Worm (Caenorhabditis elegans): Measurements from ENCODE around the gene str-134.

DNA sequence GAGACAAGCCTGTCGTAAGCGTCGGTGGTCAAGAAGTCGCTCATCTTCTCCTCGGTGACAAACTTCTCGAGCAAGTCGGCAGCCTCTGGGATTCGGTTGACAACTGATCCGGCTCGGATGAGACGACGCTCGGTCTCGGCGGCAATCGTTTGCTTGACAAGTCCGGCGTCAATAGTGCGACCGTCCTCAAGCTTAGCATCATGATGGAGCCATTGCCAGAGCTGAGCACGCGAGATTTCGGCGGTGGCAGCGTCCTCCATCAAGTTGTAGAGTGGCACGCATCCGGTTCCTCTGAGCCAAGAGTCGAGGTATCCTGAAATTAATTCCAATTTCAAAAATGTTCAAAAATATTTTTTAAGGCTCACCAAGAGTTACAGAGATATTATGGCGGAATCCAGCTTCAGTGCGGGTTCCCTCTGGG lies 19.0 kb upstream of the str-134 start:
- TF ChIP-seq T22C8.4 (GFP tag; IDR thresholded peaks at IDR 0.05) (no peak), ztf-23 (GFP tag; IDR thresholded peaks at IDR 0.05) (no peak), flt-1 (GFP tag; IDR thresholded peaks at IDR 0.05) (no peak), tab-1 (GFP tag; IDR thresholded peaks at IDR 0.05) (no peak), ztf-29 (GFP tag; IDR thresholded peaks at IDR 0.05) (no peak), med-1 (GFP tag; optimal IDR thresholded peaks at IDR 0.05; ENCODE audit: insufficient read depth) (no peak), cog-1 (tag; optimal IDR thresholded peaks at IDR 0.05) (no peak)
